Worm (Caenorhabditis elegans) whole organism, midembryonic: ENCODE results near the gene ztf-8.

Experiments
- T22C8.4 ChIP-seq: fragments of 200-800 bp; sonication (Bioruptor generic); IDR thresholded peaks from 2 replicates; pipeline ENCODE4 v1.3.6; 2022; ENCODE audit warnings: missing genetic modification characterization, missing compliant biosample characterization
- cog-1 ChIP-seq: sonication (generic microtip); optimal IDR thresholded peaks from 2 replicates; lab custom pipeline; 2016; ENCODE audit warnings: missing genetic modification characterization, missing compliant biosample characterization
- flt-1 ChIP-seq: fragments of 200-800 bp; sonication (Bioruptor generic); IDR thresholded peaks from 2 replicates; pipeline ENCODE4 v1.3.6; 2022; ENCODE audit warnings: missing genetic modification characterization, missing compliant biosample characterization
- klf-2 ChIP-seq: fragments of 200-800 bp; sonication (Bioruptor generic); conservative IDR thresholded peaks from 2 replicates; pipeline ENCODE4 v1.3.6; 2022; ENCODE audit warnings: missing genetic modification reagents, missing genetic modification characterization, missing compliant biosample characterization
- med-1 ChIP-seq: sonication (generic microtip); optimal IDR thresholded peaks from 2 replicates; lab custom pipeline; 2017; ENCODE audit warnings: missing genetic modification characterization, mild to moderate bottlenecking, missing compliant biosample characterization, antibody characterized with exemption, missing genetic modification reagents; ENCODE audit not compliant: insufficient read depth
- ref-1 ChIP-seq: fragments of 200-800 bp; sonication (Bioruptor generic); conservative IDR thresholded peaks from 2 replicates; pipeline ENCODE4 v1.3.6; 2022; ENCODE audit warnings: missing genetic modification reagents, missing genetic modification characterization, missing compliant biosample characterization
- tab-1 ChIP-seq: fragments of 200-800 bp; sonication (Bioruptor generic); IDR thresholded peaks from 2 replicates; pipeline ENCODE4 v1.3.6; 2022; ENCODE audit warnings: missing genetic modification characterization, missing compliant biosample characterization
- ztf-23 ChIP-seq: fragments of 200-800 bp; sonication (Bioruptor generic); IDR thresholded peaks from 2 replicates; pipeline ENCODE4 v1.3.6; 2022; ENCODE audit warnings: missing genetic modification reagents, missing genetic modification characterization, missing compliant biosample characterization
- ztf-29 ChIP-seq: fragments of 200-800 bp; sonication (Bioruptor generic); IDR thresholded peaks from 2 replicates; pipeline ENCODE4 v1.3.6; 2022; ENCODE audit warnings: missing genetic modification reagents, missing genetic modification characterization, missing compliant biosample characterization

ztf-8 gene

DNA sequence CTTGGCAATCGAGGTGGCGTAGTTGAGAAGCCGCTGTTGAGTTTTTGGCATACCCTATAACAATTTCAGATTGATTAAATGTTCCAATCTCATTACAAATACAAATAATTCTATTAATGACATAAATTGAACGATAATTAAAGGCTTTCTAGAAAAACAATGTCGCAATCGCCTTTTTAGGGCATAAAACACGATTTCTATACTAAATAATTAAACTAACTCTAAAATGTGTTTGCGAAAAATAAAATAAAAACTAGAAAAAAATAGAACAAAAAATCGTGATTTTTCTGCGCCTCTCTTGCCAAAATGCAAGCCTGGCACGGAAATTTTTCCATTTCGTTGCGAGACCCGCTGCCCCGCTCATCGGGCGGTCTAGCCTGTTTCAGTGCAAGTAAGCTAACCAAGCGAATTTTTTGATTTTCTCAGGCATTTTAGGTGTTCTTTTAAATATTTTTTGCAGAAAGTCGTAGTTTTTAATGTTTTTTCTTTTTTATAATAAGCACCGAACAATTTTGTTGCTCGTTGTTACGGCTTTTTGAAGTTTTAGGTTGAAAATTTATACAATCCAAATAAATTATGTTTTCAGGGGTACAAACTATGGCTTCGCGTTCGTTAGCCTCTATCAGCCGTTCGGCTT, 45.3 kb downstream of the ztf-8 start, which contains the start of the genes C34E10.12, C34E10.10 and atp-2:
Gene C34E10.12, minus strand, starts transcription at position 51 of the 637 bp plus-strand sequence.
Gene C34E10.10, minus strand, starts transcription at position 54 of the 637 bp plus-strand sequence.
Gene atp-2, plus strand, starts transcription at position 587 of the 637 bp plus-strand sequence.
- TF ChIP-seq tab-1: no peak
- no peak for TF ChIP-seq ref-1 (GFP tag; lab: Robert Waterston, UW)
- no peak for TF ChIP-seq T22C8.4
- no peak; the same call in 1 of the 2 replicates for TF ChIP-seq klf-2 (GFP tag; lab: Robert Waterston, UW)
- peak; percentile 25 for TF ChIP-seq cog-1 (tag; lab: Kevin White, UChicago)
- peak; percentile 7 for TF ChIP-seq med-1
- TF ChIP-seq ztf-29 (GFP tag; lab: Robert Waterston, UW): peak; percentile 72
- no peak; the same call in 1 of the 2 replicates for TF ChIP-seq flt-1 (GFP tag; lab: Robert Waterston, UW)
- peak; percentile 69; the same call in 1 of the 2 replicates for TF ChIP-seq ztf-23 (GFP tag; lab: Robert Waterston, UW)

DNA sequence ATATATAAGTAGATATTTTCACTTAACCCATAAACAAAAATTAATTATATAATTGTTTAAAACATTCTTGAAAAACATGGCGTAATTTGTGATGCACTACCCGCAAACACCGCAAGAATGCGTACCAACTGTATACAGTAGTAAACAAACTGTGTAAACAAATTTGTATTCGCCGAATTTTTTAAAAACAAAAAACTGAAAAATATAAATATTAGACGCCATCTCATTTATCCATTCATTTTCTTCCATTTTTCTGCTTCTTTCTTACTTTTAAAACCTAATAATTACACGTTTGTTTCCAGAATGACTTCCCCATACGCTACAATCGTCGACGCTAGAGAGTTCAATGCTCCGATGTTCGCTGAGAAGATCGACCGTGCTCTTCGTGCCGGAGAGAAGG, 48.0 kb downstream of the ztf-8 start, which contains the start of gene nex-1:
Gene nex-1, plus strand, starts transcription at position 301 of the 400 bp plus-strand sequence.
- no peak for TF ChIP-seq flt-1 (GFP tag; lab: Robert Waterston, UW)
- TF ChIP-seq T22C8.4: no peak
- TF ChIP-seq cog-1 (tag; lab: Kevin White, UChicago): no peak
- no peak for TF ChIP-seq klf-2 (GFP tag; lab: Robert Waterston, UW)
- TF ChIP-seq ref-1 (GFP tag; lab: Robert Waterston, UW): no peak
- no peak for TF ChIP-seq ztf-29 (GFP tag; lab: Robert Waterston, UW)
- TF ChIP-seq ztf-23 (GFP tag; lab: Robert Waterston, UW): no peak
- no peak for TF ChIP-seq tab-1
- no peak for TF ChIP-seq med-1

DNA sequence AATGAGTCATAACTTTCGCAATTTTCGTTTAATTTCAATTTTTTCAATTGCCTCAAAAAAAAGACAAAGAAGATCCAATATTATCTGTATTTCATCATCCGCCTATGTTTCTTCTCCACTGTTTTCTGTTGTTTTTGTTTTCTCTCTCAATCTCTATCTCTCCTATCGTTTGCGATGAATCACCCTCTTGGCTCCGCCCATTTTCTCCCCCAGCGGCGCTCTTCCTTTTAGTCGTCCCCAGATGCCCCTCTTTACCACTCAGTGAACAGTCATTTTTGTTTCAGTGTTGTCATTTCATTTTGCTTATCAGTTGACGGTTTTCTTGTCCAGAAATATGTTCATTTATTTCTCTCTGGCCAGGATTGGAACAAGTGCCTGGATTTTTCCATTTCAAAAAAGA, 48.4 kb downstream of the ztf-8 start:
- TF ChIP-seq cog-1 (tag; lab: Kevin White, UChicago) (no peak), ztf-23 (GFP tag; lab: Robert Waterston, UW) (no peak), med-1 (no peak), klf-2 (GFP tag; lab: Robert Waterston, UW) (no peak), T22C8.4 (no peak), flt-1 (GFP tag; lab: Robert Waterston, UW) (no peak), tab-1 (no peak), ztf-29 (GFP tag; lab: Robert Waterston, UW) (no peak), ref-1 (GFP tag; lab: Robert Waterston, UW) (no peak)

DNA sequence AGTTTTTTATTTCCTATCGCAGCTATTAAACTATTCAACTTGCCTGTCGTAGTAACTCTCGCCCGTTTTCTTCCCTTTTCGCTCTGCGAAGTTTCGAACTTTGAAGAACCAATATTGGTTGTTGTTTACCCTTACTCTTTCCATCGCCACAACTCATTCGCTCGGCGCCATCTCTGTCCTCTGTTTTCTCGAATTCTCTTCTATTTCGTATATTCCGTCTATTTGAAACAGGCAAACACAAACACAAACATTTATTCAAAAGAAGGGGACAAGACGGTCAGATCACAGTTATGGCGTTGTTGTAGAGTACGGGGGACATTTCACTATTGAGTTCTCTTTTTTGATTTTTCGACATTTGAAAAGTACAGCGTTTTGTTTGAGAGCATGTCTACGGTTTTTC, 50.5 kb downstream of the ztf-8 start:
- TF ChIP-seq klf-2 (GFP tag; lab: Robert Waterston, UW): no peak
- TF ChIP-seq ztf-23 (GFP tag; lab: Robert Waterston, UW): no peak
- no peak for TF ChIP-seq flt-1 (GFP tag; lab: Robert Waterston, UW)
- no peak for TF ChIP-seq ztf-29 (GFP tag; lab: Robert Waterston, UW)
- no peak for TF ChIP-seq ref-1 (GFP tag; lab: Robert Waterston, UW)
- no peak for TF ChIP-seq T22C8.4
- no peak for TF ChIP-seq tab-1
- no peak for TF ChIP-seq med-1
- TF ChIP-seq cog-1 (tag; lab: Kevin White, UChicago): no peak

DNA sequence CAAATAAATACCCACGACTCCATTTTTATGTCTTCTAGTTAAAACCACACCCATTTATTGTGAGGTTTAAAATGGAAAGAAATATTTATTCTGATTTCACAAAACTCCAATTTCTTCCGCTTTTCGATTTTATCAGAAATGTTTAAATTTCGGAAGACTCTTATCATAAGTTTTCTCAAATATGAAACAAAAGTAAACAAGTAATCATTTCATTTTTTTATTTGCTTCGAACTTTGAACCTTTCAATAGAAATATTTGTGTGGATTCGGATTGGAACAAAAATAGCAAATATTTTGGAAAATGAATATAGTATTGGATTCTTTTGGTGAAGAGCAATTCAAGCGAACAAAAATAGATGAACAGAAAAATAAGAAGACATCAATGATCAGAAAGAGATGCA, 51.5 kb downstream of the ztf-8 start:
- TF ChIP-seq med-1 (no peak), klf-2 (GFP tag; lab: Robert Waterston, UW) (no peak), ztf-23 (GFP tag; lab: Robert Waterston, UW) (no peak), ztf-29 (GFP tag; lab: Robert Waterston, UW) (no peak), tab-1 (no peak), cog-1 (tag; lab: Kevin White, UChicago) (no peak), ref-1 (GFP tag; lab: Robert Waterston, UW) (no peak), T22C8.4 (no peak), flt-1 (GFP tag; lab: Robert Waterston, UW) (no peak)
